4 fruit fly cellular contexts compared by ENCODE assay signal in genomic region chr3R:5368170-5368781, dm6.
TF ChIP-seq lines count a peak whose summit lies in the region.

Cerk (minus strand) TSS chr3R:5368306.

TF ChIP-seq in whole organism, adult, 20 proteins besides CTCF, POLR2A, EP300 and RAD21 (continued from another document):
- peak; percentile 39 for TF ChIP-seq CG1620 (GFP tag; optimal IDR thresholded peaks at IDR 0.05; lab: Kevin White, UChicago)
- TF ChIP-seq CG11617 (GFP tag; optimal IDR thresholded peaks at IDR 0.05; lab: Kevin White, UChicago), result no peak
TF ChIP-seq in whole organism, adult: peak in this region for 9.

TF ChIP-seq in whole organism, embryonic, 481 proteins besides CTCF, POLR2A, EP300 and RAD21 (continued from another document and continues in another):
- TF ChIP-seq Hr51 (GFP tag; optimal IDR thresholded peaks at IDR 0.05; lab: Kevin White, UChicago), result peak; percentile 13 to 59
- TF ChIP-seq tin (GFP tag; optimal IDR thresholded peaks at IDR 0.05; lab: Kevin White, UChicago), result no peak
- TF ChIP-seq prd (optimal IDR thresholded peaks at IDR 0.05; lab: Kevin White, UChicago), result no peak
- TF ChIP-seq prd (GFP tag; IDR thresholded peaks at IDR 0.05; lab: Robert Waterston, UW), result peak; percentile 48; the same call in 1 of the 3 replicates
- TF ChIP-seq crp (GFP tag; optimal IDR thresholded peaks at IDR 0.05; lab: Kevin White, UChicago), result peak in 1 of 2 experiments; percentile 45
- no peak for TF ChIP-seq CG10543 (GFP tag; optimal IDR thresholded peaks at IDR 0.05; lab: Kevin White, UChicago)
- no peak for TF ChIP-seq Ssrp (tag; optimal IDR thresholded peaks at IDR 0.05; lab: Kevin White, UChicago)
- no peak for TF ChIP-seq pita (GFP tag; optimal IDR thresholded peaks at IDR 0.05; lab: Kevin White, UChicago)
- peak; percentile 3 for TF ChIP-seq da (GFP tag; optimal IDR thresholded peaks at IDR 0.05; lab: Kevin White, UChicago)
- TF ChIP-seq inv (GFP tag; IDR thresholded peaks at IDR 0.05; lab: Robert Waterston, UW; ENCODE audit: partially characterized antibody), result peak; percentile 42; the same call in 1 of the 2 replicates
- peak; percentile 27 for TF ChIP-seq ind (GFP tag; optimal IDR thresholded peaks at IDR 0.05; lab: Kevin White, UChicago)
- TF ChIP-seq MBD-R2 (GFP tag; IDR thresholded peaks at IDR 0.05; lab: Robert Waterston, UW), result peak; percentile 78
- TF ChIP-seq ac (GFP tag; optimal IDR thresholded peaks at IDR 0.05; lab: Kevin White, UChicago), result no peak
- no peak for TF ChIP-seq Dfd (GFP tag; optimal IDR thresholded peaks at IDR 0.05; lab: Kevin White, UChicago)
- TF ChIP-seq sqz (GFP tag; optimal IDR thresholded peaks at IDR 0.05; lab: Kevin White, UChicago), result no peak
- no peak for TF ChIP-seq CG1832 (GFP tag; optimal IDR thresholded peaks at IDR 0.05; lab: Kevin White, UChicago)
- no peak for TF ChIP-seq CG6254 (GFP tag; optimal IDR thresholded peaks at IDR 0.05; lab: Kevin White, UChicago)
- TF ChIP-seq CG3407 (GFP tag; optimal IDR thresholded peaks at IDR 0.05; lab: Kevin White, UChicago), result no peak
- peak; percentile 74 for TF ChIP-seq stwl (tag; optimal IDR thresholded peaks at IDR 0.05; lab: Kevin White, UChicago)
- no peak for TF ChIP-seq CG8359 (GFP tag; optimal IDR thresholded peaks at IDR 0.05; lab: Kevin White, UChicago; ENCODE audit: borderline replicate concordance)
- no peak for TF ChIP-seq bigmax (GFP tag; optimal IDR thresholded peaks at IDR 0.05; lab: Kevin White, UChicago)
- TF ChIP-seq gfzf (GFP tag; optimal IDR thresholded peaks at IDR 0.05; lab: Kevin White, UChicago), result peak; percentile 95
- peak; percentile 34 for TF ChIP-seq CG13424 (tag; optimal IDR thresholded peaks at IDR 0.05; lab: Kevin White, UChicago)
- TF ChIP-seq Atf6 (GFP tag; IDR thresholded peaks at IDR 0.05; lab: Robert Waterston, UW), result no peak
- no peak for TF ChIP-seq CG14860 (GFP tag; IDR thresholded peaks at IDR 0.05; lab: Robert Waterston, UW; ENCODE audit: partially characterized antibody)
- TF ChIP-seq dmrt11E (tag; optimal IDR thresholded peaks at IDR 0.05; lab: Kevin White, UChicago), result no peak
- no peak for TF ChIP-seq CG17612 (GFP tag; IDR thresholded peaks at IDR 0.05; lab: Robert Waterston, UW)
- TF ChIP-seq HmgZ (tag; optimal IDR thresholded peaks at IDR 0.05; lab: Kevin White, UChicago), result peak; percentile 53
- no peak for TF ChIP-seq Sox100B (GFP tag; optimal IDR thresholded peaks at IDR 0.05; lab: Kevin White, UChicago)
- TF ChIP-seq CG3281 (GFP tag; optimal IDR thresholded peaks at IDR 0.05; lab: Kevin White, UChicago), result no peak
- TF ChIP-seq jigr1 (GFP tag; IDR thresholded peaks at IDR 0.05; lab: Robert Waterston, UW), result no peak
- no peak for TF ChIP-seq CG2889 (GFP tag; IDR thresholded peaks at IDR 0.05; lab: Robert Waterston, UW)
- TF ChIP-seq slou (GFP tag; optimal IDR thresholded peaks at IDR 0.05; lab: Kevin White, UChicago), result no peak
- TF ChIP-seq pum (GFP tag; optimal IDR thresholded peaks at IDR 0.05; lab: Kevin White, UChicago), result peak; percentile 54
- TF ChIP-seq amos (GFP tag; IDR thresholded peaks at IDR 0.05; lab: Robert Waterston, UW; ENCODE audit: partially characterized antibody), result peak; percentile 69; the same call in 1 of the 2 replicates
- TF ChIP-seq CG17912 (GFP tag; optimal IDR thresholded peaks at IDR 0.05; lab: Kevin White, UChicago), result no peak
- TF ChIP-seq CG31441 (GFP tag; IDR thresholded peaks at IDR 0.05; lab: Robert Waterston, UW), result peak; percentile 36; the same call in 1 of the 2 replicates
- TF ChIP-seq CG2202 (tag; optimal IDR thresholded peaks at IDR 0.05; lab: Kevin White, UChicago), result peak; percentile 4
- peak; percentile 95 for TF ChIP-seq Myb (GFP tag; optimal IDR thresholded peaks at IDR 0.05; lab: Kevin White, UChicago)
- TF ChIP-seq ATbp (GFP tag; optimal IDR thresholded peaks at IDR 0.05; lab: Kevin White, UChicago), result no peak
- TF ChIP-seq yki (optimal IDR thresholded peaks at IDR 0.05; lab: Kevin White, UChicago), result no peak
- TF ChIP-seq kah (GFP tag; optimal IDR thresholded peaks at IDR 0.05; lab: Kevin White, UChicago), result peak; percentile 55
- TF ChIP-seq Rfx (GFP tag; IDR thresholded peaks at IDR 0.05; lab: Robert Waterston, UW), result peak; percentile 73

TF ChIP-seq in whole organism, prepupa, 60 proteins besides CTCF, POLR2A, EP300 and RAD21 (continued from another document):
- TF ChIP-seq CG31627 (GFP tag; optimal IDR thresholded peaks at IDR 0.05; lab: Kevin White, UChicago) (peak; percentile 23), achi (GFP tag; optimal IDR thresholded peaks at IDR 0.05; lab: Kevin White, UChicago) (no peak), Eip93F (GFP tag; optimal IDR thresholded peaks at IDR 0.05; lab: Kevin White, UChicago) (no peak), CG10631 (GFP tag; optimal IDR thresholded peaks at IDR 0.05; lab: Kevin White, UChicago) (no peak), CG11902 (GFP tag; optimal IDR thresholded peaks at IDR 0.05; lab: Kevin White, UChicago) (no peak), Met (GFP tag; optimal IDR thresholded peaks at IDR 0.05; lab: Kevin White, UChicago) (no peak), Hr39 (GFP tag; optimal IDR thresholded peaks at IDR 0.05; lab: Kevin White, UChicago) (peak; percentile 34), Eip78C (GFP tag; lab: Kevin White, UChicago) (peak; percentile 26), CG8119 (GFP tag; IDR thresholded peaks at IDR 0.05; lab: Robert Waterston, UW) (peak; percentile 30; the same call in 1 of the 3 replicates), net (GFP tag; optimal IDR thresholded peaks at IDR 0.05; lab: Kevin White, UChicago) (no peak), CG8319 (GFP tag; optimal IDR thresholded peaks at IDR 0.05; lab: Kevin White, UChicago) (no peak), CG15336 (GFP tag; IDR thresholded peaks at IDR 0.05; lab: Robert Waterston, UW) (peak; percentile 36; the same call in 1 of the 2 replicates), Gug (GFP tag; IDR thresholded peaks at IDR 0.05; lab: Robert Waterston, UW) (no peak), fd85E (GFP tag; optimal IDR thresholded peaks at IDR 0.05; lab: Kevin White, UChicago) (no peak), Ets96B (tag; optimal IDR thresholded peaks at IDR 0.05; lab: Kevin White, UChicago) (no peak), CG3032 (tag; optimal IDR thresholded peaks at IDR 0.05; lab: Kevin White, UChicago) (no peak), Lpt (GFP tag; optimal IDR thresholded peaks at IDR 0.05; lab: Kevin White, UChicago) (no peak), CG6276 (GFP tag; optimal IDR thresholded peaks at IDR 0.05; lab: Kevin White, UChicago) (no peak), Hr38 (GFP tag; optimal IDR thresholded peaks at IDR 0.05; lab: Kevin White, UChicago) (no peak), CG32006 (GFP tag; optimal IDR thresholded peaks at IDR 0.05; lab: Kevin White, UChicago) (no peak), dac (GFP tag; optimal IDR thresholded peaks at IDR 0.05; lab: Kevin White, UChicago) (no peak), CG6792 (GFP tag; optimal IDR thresholded peaks at IDR 0.05; lab: Kevin White, UChicago) (no peak), CG9139 (GFP tag; optimal IDR thresholded peaks at IDR 0.05; lab: Kevin White, UChicago) (no peak), Hr4 (GFP tag; optimal IDR thresholded peaks at IDR 0.05; lab: Kevin White, UChicago) (no peak), dsx (GFP tag; optimal IDR thresholded peaks at IDR 0.05; lab: Kevin White, UChicago; ENCODE audit: poor library complexity, severe bottlenecking) (no peak), CG16779 (tag; optimal IDR thresholded peaks at IDR 0.05; lab: Kevin White, UChicago) (no peak), CG10669 (GFP tag; optimal IDR thresholded peaks at IDR 0.05; lab: Kevin White, UChicago) (no peak), CG3919 (GFP tag; optimal IDR thresholded peaks at IDR 0.05; lab: Kevin White, UChicago) (peak; percentile 61), Eip75B (GFP tag; optimal IDR thresholded peaks at IDR 0.05; lab: Kevin White, UChicago) (no peak), CG8632 (GFP tag; optimal IDR thresholded peaks at IDR 0.05; lab: Kevin White, UChicago) (no peak), CG6854 (GFP tag; optimal IDR thresholded peaks at IDR 0.05; lab: Kevin White, UChicago) (peak; percentile 17), Ets21C (GFP tag; optimal IDR thresholded peaks at IDR 0.05; lab: Kevin White, UChicago) (no peak), fkh (GFP tag; optimal IDR thresholded peaks at IDR 0.05; lab: Kevin White, UChicago) (no peak), salr (GFP tag; optimal IDR thresholded peaks at IDR 0.05; lab: Kevin White, UChicago) (peak in 1 of 2 experiments; percentile 6), CG1621 (tag; optimal IDR thresholded peaks at IDR 0.05; lab: Kevin White, UChicago) (peak; percentile 40), cyc (GFP tag; optimal IDR thresholded peaks at IDR 0.05; lab: Kevin White, UChicago) (no peak), pdm3 (GFP tag; optimal IDR thresholded peaks at IDR 0.05; lab: Kevin White, UChicago) (no peak), CG6808 (GFP tag; optimal IDR thresholded peaks at IDR 0.05; lab: Kevin White, UChicago) (no peak), eg (GFP tag; IDR thresholded peaks at IDR 0.05; lab: Robert Waterston, UW) (peak; percentile 51; the same call in 2 of the 3 replicates), spab (GFP tag; optimal IDR thresholded peaks at IDR 0.05; lab: Kevin White, UChicago) (no peak)

TF ChIP-seq in whole organism, wandering third instar larva, 38 proteins besides CTCF, POLR2A, EP300 and RAD21 (continued from another document):
- TF ChIP-seq CG32264 (GFP tag; optimal IDR thresholded peaks at IDR 0.05; lab: Kevin White, UChicago), result no peak
- no peak for TF ChIP-seq brk (GFP tag; optimal IDR thresholded peaks at IDR 0.05; lab: Kevin White, UChicago)
- no peak for TF ChIP-seq Vsx2 (GFP tag; optimal IDR thresholded peaks at IDR 0.05; lab: Kevin White, UChicago; ENCODE audit: partially characterized antibody)
